Worm (Caenorhabditis elegans) whole organism, L1 larva: ENCODE measurements around the gene glp-1.

Experiments used
- C04F5.9 ChIP-seq: sonication (generic microtip); optimal IDR thresholded peaks from 2 replicates; lab custom pipeline; 2016; ENCODE audit warnings: missing genetic modification characterization, missing compliant biosample characterization
- C34B4.2 ChIP-seq: sonication (generic microtip); optimal IDR thresholded peaks from 2 replicates; lab custom pipeline; 2017; ENCODE audit warnings: mild to moderate bottlenecking, missing genetic modification characterization, missing compliant biosample characterization
- F16B12.6 ChIP-seq: fragments of 150-350 bp; optimal IDR thresholded peaks from 2 replicates; lab custom pipeline; 2014; ENCODE audit warnings: missing biosample characterization, missing genetic modification characterization
- Y116A8C.19 ChIP-seq: sonication (generic microtip); optimal IDR thresholded peaks from 2 replicates; lab custom pipeline; 2016; ENCODE audit warnings: missing compliant biosample characterization, missing genetic modification characterization, borderline replicate concordance
- aha-1 ChIP-seq: fragments of 150-350 bp; optimal IDR thresholded peaks from 2 replicates; lab custom pipeline; 2014; ENCODE audit warnings: missing biosample characterization, missing genetic modification characterization
- alr-1 ChIP-seq: fragments of 200-800 bp; sonication (Bioruptor generic); optimal IDR thresholded peaks from 2 replicates; lab custom pipeline; 2018; ENCODE audit warnings: borderline replicate concordance, mild to moderate bottlenecking, missing genetic modification characterization, missing compliant biosample characterization
- blmp-1 ChIP-seq: fragments of 150-350 bp; optimal IDR thresholded peaks from 2 replicates; lab custom pipeline; 2014; ENCODE audit warnings: missing biosample characterization, missing genetic modification characterization
- ceh-63 ChIP-seq: fragments of 200-800 bp; sonication (Bioruptor generic); optimal IDR thresholded peaks from 2 replicates; lab custom pipeline; 2018; ENCODE audit warnings: mild to moderate bottlenecking, missing genetic modification characterization, missing compliant biosample characterization
- ceh-82 ChIP-seq, 3 experiments: fragments of 150-350 bp in 1 of 3; sonication (generic microtip) in 2 of 3; optimal IDR thresholded peaks; 2 replicates each; lab custom pipeline; 2014 to 2017; ENCODE audit warnings: missing biosample characterization in 3 of 3, missing genetic modification characterization in 3 of 3
- ces-1 ChIP-seq: fragments of 150-350 bp; optimal IDR thresholded peaks from 2 replicates; lab custom pipeline; 2014; ENCODE audit warnings: missing biosample characterization, missing genetic modification reagents, missing genetic modification characterization
- dpl-1 ChIP-seq, 3 experiments: fragments of 150-350 bp in 2 of 3; sonication (generic microtip) in 1 of 3; optimal IDR thresholded peaks; 2 replicates each; lab custom pipeline; 2014 to 2017; ENCODE audit warnings: missing biosample characterization in 3 of 3, missing genetic modification characterization in 3 of 3, missing genetic modification reagents in 3 of 3
- efl-1 ChIP-seq, 4 experiments: fragments of 150-350 bp; optimal IDR thresholded peaks in 3 of 4; peaks in 1 of 4; 1 replicate in 1 of 4; 2 replicates in 3 of 4; lab custom pipeline; 2014; ENCODE audit warnings: missing biosample characterization in 2 of 4, missing genetic modification characterization in 2 of 4, missing genetic modification reagents in 2 of 4
- egl-27 ChIP-seq, 2 experiments: fragments of 150-350 bp in 1 of 2; sonication (generic microtip); optimal IDR thresholded peaks; 3 replicates each; lab custom pipeline; 2017 to 2018; ENCODE audit warnings: missing biosample characterization in 2 of 2, missing genetic modification characterization in 2 of 2, missing genetic modification reagents in 2 of 2
- elt-3 ChIP-seq, 6 experiments: fragments of 150-350 bp in 1 of 6; sonication (generic microtip); optimal IDR thresholded peaks; 2 replicates each; lab custom pipeline; 2017 to 2018; ENCODE audit warnings: missing biosample characterization in 6 of 6, missing genetic modification characterization in 6 of 6, inconsistent platforms in 1 of 6
- fos-1 ChIP-seq: fragments of 150-350 bp; optimal IDR thresholded peaks from 2 replicates; lab custom pipeline; 2014; ENCODE audit warnings: missing biosample characterization, missing genetic modification characterization
- grh-1 ChIP-seq: fragments of 200-800 bp; sonication (Bioruptor generic); IDR thresholded peaks from 2 replicates; pipeline ENCODE4 v1.3.6; 2022; ENCODE audit warnings: missing genetic modification reagents, missing genetic modification characterization, missing compliant biosample characterization
- hlh-17 ChIP-seq: fragments of 200-800 bp; sonication (Bioruptor generic); optimal IDR thresholded peaks from 2 replicates; lab custom pipeline; 2018; ENCODE audit warnings: missing genetic modification characterization, mild to moderate bottlenecking, missing compliant biosample characterization, moderate library complexity, borderline replicate concordance
- irx-1 ChIP-seq: sonication (generic microtip); optimal IDR thresholded peaks from 2 replicates; lab custom pipeline; 2016; ENCODE audit warnings: missing genetic modification characterization, missing compliant biosample characterization
- jun-1 ChIP-seq: fragments of 150-350 bp; optimal IDR thresholded peaks from 2 replicates; lab custom pipeline; 2014; ENCODE audit warnings: missing biosample characterization, missing genetic modification reagents, missing genetic modification characterization
- lin-13 ChIP-seq: fragments of 150-350 bp; optimal IDR thresholded peaks from 2 replicates; lab custom pipeline; 2014; ENCODE audit warnings: missing biosample characterization, missing genetic modification reagents, missing genetic modification characterization
- lin-14 ChIP-seq: fragments of 200-800 bp; sonication (Bioruptor generic); optimal IDR thresholded peaks from 2 replicates; lab custom pipeline; 2018; ENCODE audit warnings: mild to moderate bottlenecking, missing genetic modification characterization, moderate library complexity, missing compliant biosample characterization
- lin-15B ChIP-seq: fragments of 150-350 bp; sonication (generic microtip); optimal IDR thresholded peaks from 3 replicates; lab custom pipeline; 2014; ENCODE audit warnings: missing biosample characterization, missing genetic modification characterization
- lin-35 ChIP-seq, 2 experiments: fragments of 150-350 bp; optimal IDR thresholded peaks; 2 replicates each; lab custom pipeline; 2014; ENCODE audit warnings: missing biosample characterization in 2 of 2, missing genetic modification characterization in 2 of 2, missing genetic modification reagents in 2 of 2
- lin-39 ChIP-seq: fragments of 150-350 bp; optimal IDR thresholded peaks from 2 replicates; lab custom pipeline; 2014; ENCODE audit warnings: missing biosample characterization, missing genetic modification reagents, missing genetic modification characterization
- lir-3 ChIP-seq: sonication (generic microtip); optimal IDR thresholded peaks from 2 replicates; lab custom pipeline; 2016; ENCODE audit warnings: mild to moderate bottlenecking, missing genetic modification characterization, moderate library complexity, missing compliant biosample characterization; ENCODE audit not compliant: poor library complexity
- lsy-2 ChIP-seq, 2 experiments: fragments of 150-350 bp; optimal IDR thresholded peaks; 2 replicates each; lab custom pipeline; 2014; ENCODE audit warnings: missing biosample characterization in 2 of 2, missing genetic modification characterization in 2 of 2
- nhr-20 ChIP-seq: sonication (generic microtip); optimal IDR thresholded peaks from 2 replicates; lab custom pipeline; 2016; ENCODE audit warnings: mild to moderate bottlenecking, missing genetic modification characterization, missing compliant biosample characterization
- nhr-237 ChIP-seq: fragments of 150-350 bp; optimal IDR thresholded peaks from 2 replicates; lab custom pipeline; 2014; ENCODE audit warnings: missing biosample characterization, missing genetic modification characterization
- nhr-47 ChIP-seq: sonication (generic microtip); optimal IDR thresholded peaks from 2 replicates; lab custom pipeline; 2016; ENCODE audit warnings: mild to moderate bottlenecking, missing genetic modification characterization, moderate library complexity, missing compliant biosample characterization
- nhr-76 ChIP-seq: sonication (generic microtip); optimal IDR thresholded peaks from 2 replicates; lab custom pipeline; 2017; ENCODE audit warnings: missing biosample characterization, missing genetic modification characterization
- nhr-84 ChIP-seq: sonication (generic microtip); optimal IDR thresholded peaks from 2 replicates; lab custom pipeline; 2017; ENCODE audit warnings: missing biosample characterization, missing genetic modification characterization
- nhr-85 ChIP-seq: sonication (generic microtip); peaks from one replicate; lab custom pipeline; 2016; ENCODE audit warnings: missing genetic modification characterization, inconsistent platforms, missing compliant biosample characterization
- nhr-90 ChIP-seq: sonication (generic microtip); optimal IDR thresholded peaks from 2 replicates; lab custom pipeline; 2016; ENCODE audit warnings: mild to moderate bottlenecking, missing genetic modification characterization, missing compliant biosample characterization; ENCODE audit not compliant: poor library complexity
- pqm-1 ChIP-seq: sonication (generic microtip); optimal IDR thresholded peaks from 3 replicates; lab custom pipeline; 2017; ENCODE audit warnings: missing biosample characterization, missing genetic modification characterization
- rnt-1 ChIP-seq: sonication (generic microtip); optimal IDR thresholded peaks from 2 replicates; lab custom pipeline; 2016; ENCODE audit warnings: mild to moderate bottlenecking, missing genetic modification characterization, moderate library complexity, missing compliant biosample characterization
- skn-1 ChIP-seq: fragments of 150-350 bp; optimal IDR thresholded peaks from 2 replicates; lab custom pipeline; 2014; ENCODE audit warnings: missing biosample characterization, missing genetic modification characterization
- snpc-4 ChIP-seq: fragments of 150-350 bp; optimal IDR thresholded peaks from 2 replicates; lab custom pipeline; 2014; ENCODE audit warnings: missing biosample characterization, missing genetic modification characterization
- snu-23 ChIP-seq: sonication (generic microtip); optimal IDR thresholded peaks from 2 replicates; lab custom pipeline; 2016; ENCODE audit warnings: missing genetic modification characterization, missing compliant biosample characterization
- sox-4 ChIP-seq: sonication (generic microtip); optimal IDR thresholded peaks from 2 replicates; lab custom pipeline; 2016; ENCODE audit warnings: missing genetic modification characterization, missing compliant biosample characterization
- sup-37 ChIP-seq: fragments of 200-800 bp; sonication (Bioruptor generic); optimal IDR thresholded peaks from 2 replicates; lab custom pipeline; 2018; ENCODE audit warnings: mild to moderate bottlenecking, missing genetic modification characterization, missing compliant biosample characterization
- swsn-7 ChIP-seq: sonication (generic microtip); optimal IDR thresholded peaks from 2 replicates; lab custom pipeline; 2016; ENCODE audit warnings: missing genetic modification characterization, missing compliant biosample characterization
- tbx-2 ChIP-seq: sonication (generic microtip); optimal IDR thresholded peaks from 2 replicates; lab custom pipeline; 2016; ENCODE audit warnings: missing genetic modification characterization, missing compliant biosample characterization
- unc-130 ChIP-seq: fragments of 150-350 bp; optimal IDR thresholded peaks from 2 replicates; lab custom pipeline; 2017; ENCODE audit warnings: missing biosample characterization, missing genetic modification characterization, inconsistent platforms
- unc-86 ChIP-seq: sonication (generic microtip); optimal IDR thresholded peaks from 2 replicates; lab custom pipeline; 2016; ENCODE audit warnings: missing genetic modification characterization, missing compliant biosample characterization
- unc-98 ChIP-seq: fragments of 200-800 bp; sonication (Bioruptor generic); IDR thresholded peaks from 2 replicates; pipeline ENCODE4 v1.3.6; 2022; ENCODE audit warnings: missing genetic modification characterization, missing compliant biosample characterization
- xbp-1 ChIP-seq: sonication (generic microtip); optimal IDR thresholded peaks from 2 replicates; lab custom pipeline; 2016; ENCODE audit warnings: missing genetic modification characterization, missing compliant biosample characterization
- zag-1 ChIP-seq: fragments of 150-350 bp; optimal IDR thresholded peaks from 2 replicates; lab custom pipeline; 2014; ENCODE audit warnings: missing biosample characterization, missing genetic modification characterization
- ztf-11 ChIP-seq, 2 experiments: sonication (generic microtip); optimal IDR thresholded peaks; 2 replicates each; lab custom pipeline; 2016 to 2017; ENCODE audit warnings: missing genetic modification characterization in 2 of 2, missing biosample characterization in 1 of 2, missing compliant biosample characterization in 1 of 2

The glp-1 gene

ce11 chrIII:9125789-9126304, 33.8 kb downstream of the glp-1 start, which contains the start of gene sec-16A.1:
Gene sec-16A.1 (plus strand): TSS chrIII:9125839.
- TF ChIP-seq Y116A8C.19 = no peak
- peak; percentile 52 for TF ChIP-seq snu-23 (GFP tag; lab: Kevin White, UChicago)
- TF ChIP-seq pqm-1 (tag; lab: Kevin White, UChicago) = no peak
- TF ChIP-seq ztf-11 (tag; optimal IDR thresholded peaks at IDR 0.05; lab: Kevin White, UChicago) = no peak
- TF ChIP-seq nhr-85 = peak; percentile 4
- TF ChIP-seq unc-130 = peak; percentile 4
- TF ChIP-seq lir-3 = no peak
- TF ChIP-seq blmp-1 (tag; lab: Kevin White, UChicago) = peak; percentile 92
- TF ChIP-seq nhr-47 (tag; lab: Kevin White, UChicago) = no peak
- no peak for TF ChIP-seq aha-1 (tag; lab: Kevin White, UChicago)
- TF ChIP-seq lin-39 (tag; lab: Kevin White, UChicago) = no peak
- no peak for TF ChIP-seq unc-98 (GFP tag; lab: Robert Waterston, UW)
- TF ChIP-seq F16B12.6 = peak; percentile 82
- TF ChIP-seq lin-35 (GFP tag; optimal IDR thresholded peaks at IDR 0.05; lab: Kevin White, UChicago) = peak; percentile 34 to 66
- no peak for TF ChIP-seq alr-1 (tag; lab: Kevin White, UChicago)
- no peak for TF ChIP-seq sox-4 (tag; lab: Kevin White, UChicago)
- no peak for TF ChIP-seq skn-1
- TF ChIP-seq efl-1 (optimal IDR thresholded peaks at IDR 0.05; lab: Kevin White, UChicago) = peak; percentile 43 to 61
- TF ChIP-seq efl-1 (GFP tag; optimal IDR thresholded peaks at IDR 0.05 in 1 of 2; lab: Kevin White, UChicago) = peak; percentile 54 to 96
- TF ChIP-seq ceh-82 (tag; optimal IDR thresholded peaks at IDR 0.05; lab: Kevin White, UChicago) = peak in 1 of 3 experiments; percentile 18
- TF ChIP-seq dpl-1 (GFP tag; optimal IDR thresholded peaks at IDR 0.05; lab: Kevin White, UChicago) = peak; percentile 32 to 51 (median 48)
- TF ChIP-seq nhr-20 (tag; lab: Kevin White, UChicago) = peak; percentile 43
- peak in 1 of 6 experiments; percentile 58 for TF ChIP-seq elt-3 (tag; optimal IDR thresholded peaks at IDR 0.05; lab: Kevin White, UChicago)
- no peak for TF ChIP-seq jun-1 (tag; lab: Kevin White, UChicago)
- no peak for TF ChIP-seq nhr-84 (tag; lab: Kevin White, UChicago)
- TF ChIP-seq lin-14 (GFP tag; lab: Kevin White, UChicago) = peak; percentile 32
- no peak for TF ChIP-seq lin-13 (GFP tag; lab: Kevin White, UChicago)
- peak; percentile 52 to 56 for TF ChIP-seq lsy-2 (tag; optimal IDR thresholded peaks at IDR 0.05; lab: Kevin White, UChicago)
- TF ChIP-seq ces-1 = no peak
- TF ChIP-seq lin-15B = peak; percentile 1
- no peak for TF ChIP-seq egl-27 (tag; optimal IDR thresholded peaks at IDR 0.05; lab: Kevin White, UChicago)
- TF ChIP-seq xbp-1 = peak; percentile 22
- TF ChIP-seq grh-1 (GFP tag; lab: Robert Waterston, UW) = 0 out of 2 replicates have a peak, but pooled peaks have one; percentile 10
- no peak for TF ChIP-seq nhr-76
- TF ChIP-seq C04F5.9 (tag; lab: Kevin White, UChicago) = no peak
- no peak for TF ChIP-seq sup-37 (GFP tag; lab: Kevin White, UChicago)
- TF ChIP-seq nhr-90 (tag; lab: Kevin White, UChicago) = no peak
- peak; percentile 18 for TF ChIP-seq rnt-1 (tag; lab: Kevin White, UChicago)
- no peak for TF ChIP-seq hlh-17 (GFP tag; lab: Kevin White, UChicago)
- TF ChIP-seq zag-1 (tag; lab: Kevin White, UChicago) = no peak
- TF ChIP-seq snpc-4 = no peak

- TF ChIP-seq swsn-7 (tag; lab: Kevin White, UChicago) (no peak), irx-1 (no peak), fos-1 (tag; lab: Kevin White, UChicago) (no peak), blmp-1 (tag; lab: Kevin White, UChicago) (no peak), egl-27 (tag; optimal IDR thresholded peaks at IDR 0.05; lab: Kevin White, UChicago) (no peak), tbx-2 (tag; lab: Kevin White, UChicago) (no peak), C34B4.2 (no peak), hlh-17 (GFP tag; lab: Kevin White, UChicago) (no peak), ceh-63 (no peak), unc-86 (tag; lab: Kevin White, UChicago) (no peak), nhr-237 (tag; lab: Kevin White, UChicago) (no peak)
Measured at ce11 chrIII:9130588-9130987, 38.5 kb downstream of the glp-1 start, which contains the start of gene ZK512.10. Gene ZK512.10 (plus strand): TSS chrIII:9130888.
